Worm (Caenorhabditis elegans): ENCODE measurements around the gene C44H9.7.

The C44H9.7 gene

DNA sequence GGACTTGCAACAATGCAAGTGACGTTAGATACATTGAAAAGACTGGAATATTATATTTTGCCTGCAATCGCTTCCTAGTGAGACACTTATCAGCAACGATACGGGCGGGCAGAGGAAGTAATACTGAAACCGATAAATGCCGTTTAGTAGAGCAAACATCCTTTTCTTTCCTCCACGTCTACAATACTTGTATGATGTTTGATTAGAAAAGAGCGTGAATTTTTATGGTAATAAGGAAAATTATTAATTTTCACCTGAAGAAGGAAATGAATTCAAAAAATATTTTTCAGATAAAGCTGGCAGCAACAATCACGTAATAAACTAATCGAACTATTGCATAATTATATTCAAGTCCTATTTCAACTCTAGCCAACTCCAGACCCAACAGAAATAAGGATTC is at the start of gene C44H9.7:
TSS of gene C44H9.7 (minus strand) at position 101 of the 400 bp plus-strand sequence.
- TF ChIP-seq snpc-1.1 (tag; optimal IDR thresholded peaks at IDR 0.05; ENCODE audit: insufficient read depth) (no peak), attf-5 (GFP tag; optimal IDR thresholded peaks at IDR 0.05) (no peak), repo-1 (tag; optimal IDR thresholded peaks at IDR 0.05) (no peak), snpc-1.3 (tag; optimal IDR thresholded peaks at IDR 0.05; ENCODE audit: insufficient read depth) (no peak), F23B12.7 (tag; optimal IDR thresholded peaks at IDR 0.05; ENCODE audit: insufficient read depth) (no peak), F22D6.2 (tag; optimal IDR thresholded peaks at IDR 0.05) (no peak), nfyb-1 (GFP tag; IDR thresholded peaks at IDR 0.05) (no peak), attf-3 (GFP tag; conservative IDR thresholded peaks at IDR 0.05) (no peak), ceh-79 (tag; optimal IDR thresholded peaks at IDR 0.05) (no peak), atf-7 (tag; optimal IDR thresholded peaks at IDR 0.05) (no peak), ceh-27 (GFP tag; optimal IDR thresholded peaks at IDR 0.05) (no peak), athp-1 (tag; optimal IDR thresholded peaks at IDR 0.05) (no peak), nhr-179 (tag; optimal IDR thresholded peaks at IDR 0.05) (no peak)

DNA sequence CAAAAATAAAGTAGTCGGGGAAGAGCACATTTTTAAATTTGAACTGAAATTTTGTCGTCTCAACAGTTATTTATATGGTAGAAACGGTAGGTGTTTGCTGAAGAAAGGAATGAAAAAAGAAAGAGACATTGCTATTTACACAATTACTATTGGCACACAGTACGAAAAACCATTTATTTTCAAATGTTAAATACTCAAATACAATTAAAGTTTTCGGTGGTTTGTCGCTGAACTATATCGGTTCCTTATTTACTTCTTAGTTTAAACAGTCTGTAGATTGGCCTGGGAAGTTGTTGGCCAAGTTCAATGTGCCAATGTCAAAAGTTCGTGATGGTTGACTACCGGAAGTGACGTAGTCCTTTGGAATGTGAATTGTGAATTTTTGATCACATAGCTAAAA is 49.4 kb upstream of the C44H9.7 start, which contains the start of gene ttr-27:
TSS of gene ttr-27 (minus strand) at position 45 of the 400 bp plus-strand sequence.
- TF ChIP-seq dpl-1 (GFP tag; optimal IDR thresholded peaks at IDR 0.05) (no peak), chd-7 (tag; optimal IDR thresholded peaks at IDR 0.05) (no peak)

DNA sequence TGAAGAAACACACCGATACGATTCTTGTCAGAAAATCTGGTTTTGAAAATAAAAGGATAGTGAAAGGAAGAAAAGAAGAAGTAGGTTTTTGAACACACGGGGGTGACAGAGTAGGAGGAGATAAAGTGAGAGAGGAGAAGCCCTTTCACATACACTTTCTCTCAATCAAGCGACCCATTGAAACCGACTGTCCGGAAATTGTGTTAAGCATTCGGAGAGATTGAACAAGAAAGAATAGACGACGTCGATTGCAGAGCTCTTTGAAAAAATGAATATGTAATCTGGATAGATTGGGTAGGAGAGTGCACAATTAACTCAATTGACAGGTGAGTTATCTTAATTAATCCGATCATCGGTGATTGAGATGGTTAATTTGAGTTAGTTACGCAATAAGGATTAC is 46.6 kb upstream of the C44H9.7 start:
- TF ChIP-seq lin-40 (tag; optimal IDR thresholded peaks at IDR 0.05): no peak
- TF ChIP-seq nfya-2 (GFP tag; IDR thresholded peaks at IDR 0.05): no peak
- TF ChIP-seq mel-28 (tag; optimal IDR thresholded peaks at IDR 0.05; ENCODE audit: borderline replicate concordance): no peak
- TF ChIP-seq efl-1 (GFP tag; optimal IDR thresholded peaks at IDR 0.05): no peak
- TF ChIP-seq Y67H2A.10 (GFP tag; conservative IDR thresholded peaks at IDR 0.05): no peak
- no peak for TF ChIP-seq Y79H2A.3 (GFP tag; conservative IDR thresholded peaks at IDR 0.05)
- no peak for TF ChIP-seq K12H6.12 (tag; optimal IDR thresholded peaks at IDR 0.05)

DNA sequence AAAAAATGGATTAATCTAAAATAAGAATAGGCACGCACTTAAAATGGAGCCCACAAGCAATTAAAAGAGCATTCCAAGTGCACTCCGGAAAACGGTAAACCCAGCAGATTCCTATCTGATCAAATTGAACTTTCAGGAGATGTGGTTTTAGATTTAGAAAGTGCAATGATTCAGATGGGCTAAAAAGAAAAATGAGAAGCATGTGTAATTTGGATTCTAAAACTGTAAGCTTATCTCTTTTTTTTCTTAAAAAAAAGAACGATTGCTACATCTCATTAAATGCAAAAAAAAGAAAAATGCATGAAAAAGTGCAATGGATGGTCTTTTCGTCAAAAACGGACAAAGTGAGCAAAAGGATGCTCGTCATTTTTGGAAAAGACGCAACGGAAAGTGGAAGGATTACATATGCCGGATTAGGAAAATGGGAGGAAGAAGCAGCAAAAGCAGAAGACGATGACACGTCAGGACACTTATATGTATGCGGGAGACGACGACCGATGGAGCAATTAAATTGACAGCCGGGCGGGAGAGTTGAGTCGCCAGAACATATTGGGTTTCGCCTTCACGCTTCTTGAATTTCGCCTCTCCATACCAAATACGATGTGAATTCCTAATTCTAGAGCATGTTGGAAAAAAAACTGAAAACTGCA is 44.0 kb upstream of the C44H9.7 start:
- no peak for TF ChIP-seq egrh-3 (GFP tag; IDR thresholded peaks at IDR 0.05)
- no peak for TF ChIP-seq F39B2.1 (GFP tag; IDR thresholded peaks at IDR 0.05)
- TF ChIP-seq xnd-1 (tag; optimal IDR thresholded peaks at IDR 0.05): no peak
- no peak for TF ChIP-seq ztf-18 (tag; optimal IDR thresholded peaks at IDR 0.05)
- no peak for TF ChIP-seq madf-6 (GFP tag; IDR thresholded peaks at IDR 0.05)
- no peak for TF ChIP-seq F52B5.7 (tag; optimal IDR thresholded peaks at IDR 0.05)
- no peak for TF ChIP-seq attf-3 (GFP tag; conservative IDR thresholded peaks at IDR 0.05)
- no peak for TF ChIP-seq lag-1 (GFP tag; IDR thresholded peaks at IDR 0.05)
- TF ChIP-seq ceh-91 (GFP tag; IDR thresholded peaks at IDR 0.05): no peak
- no peak for TF ChIP-seq ekl-4 (GFP tag; IDR thresholded peaks at IDR 0.05)
- no peak for TF ChIP-seq cebp-2 (GFP tag; IDR thresholded peaks at IDR 0.05)
- TF ChIP-seq snpc-1.3 (tag; optimal IDR thresholded peaks at IDR 0.05; ENCODE audit: insufficient read depth): no peak
- no peak for TF ChIP-seq ztf-3 (GFP tag; optimal IDR thresholded peaks at IDR 0.05)
- TF ChIP-seq mes-4 (tag; optimal IDR thresholded peaks at IDR 0.05): no peak
